Fruit fly (Drosophila melanogaster) whole organism, prepupa: ENCODE measurements around the gene qjt.
A peak's percentile ranks its signal among the peaks of the same experiment; 100 is the strongest.

Experiments
- Blimp-1 ChIP-seq: fragments of 200-800 bp; sonication (Bioruptor generic); optimal IDR thresholded peaks from 3 replicates; lab custom pipeline; 2017; ENCODE audit warnings: missing biosample characterization, missing genetic modification characterization, mild to moderate bottlenecking, moderate library complexity, missing genetic modification reagents
- CG10669 ChIP-seq: fragments of 200-800 bp; sonication (Bioruptor generic); optimal IDR thresholded peaks from 3 replicates; lab custom pipeline; 2018; ENCODE audit warnings: missing biosample characterization, mild to moderate bottlenecking, missing genetic modification characterization, moderate library complexity
- CG11294 ChIP-seq: fragments of 200-800 bp; sonication (Bioruptor generic); IDR thresholded peaks from 2 replicates; pipeline ENCODE4 v1.3.6; 2022; ENCODE audit warnings: missing biosample characterization, missing genetic modification characterization
- CG11762 ChIP-seq: fragments of 200-800 bp; sonication (Bioruptor generic); optimal IDR thresholded peaks from 3 replicates; lab custom pipeline; 2016; ENCODE audit warnings: missing biosample characterization, missing genetic modification characterization; ENCODE audit not compliant: insufficient read depth
- CG11902 ChIP-seq: fragments of 200-800 bp; sonication (Bioruptor generic); optimal IDR thresholded peaks from 3 replicates; lab custom pipeline; 2016; ENCODE audit warnings: missing biosample characterization, missing genetic modification characterization
- CG3032 ChIP-seq: fragments of 200-800 bp; optimal IDR thresholded peaks from 2 replicates; lab custom pipeline; 2019; ENCODE audit warnings: missing biosample characterization, mild to moderate bottlenecking, missing genetic modification characterization, moderate library complexity
- CG31627 ChIP-seq: fragments of 200-800 bp; sonication (Bioruptor generic); optimal IDR thresholded peaks from 3 replicates; lab custom pipeline; 2016; ENCODE audit warnings: missing biosample characterization, missing genetic modification characterization
- CG32006 ChIP-seq: fragments of 200-800 bp; sonication (Bioruptor generic); optimal IDR thresholded peaks from 3 replicates; lab custom pipeline; 2017; ENCODE audit warnings: missing biosample characterization, mild to moderate bottlenecking, missing genetic modification characterization
- CG3919 ChIP-seq: fragments of 200-800 bp; sonication (Bioruptor generic); optimal IDR thresholded peaks from 3 replicates; lab custom pipeline; 2016; ENCODE audit warnings: missing biosample characterization, missing genetic modification characterization
- CG6163 ChIP-seq: fragments of 200-800 bp; sonication (Bioruptor generic); IDR thresholded peaks from 3 replicates; pipeline ENCODE4 v1.3.6; 2022; ENCODE audit warnings: missing biosample characterization, missing genetic modification characterization
- CG6276 ChIP-seq: fragments of 200-800 bp; sonication (Bioruptor generic); optimal IDR thresholded peaks from 2 replicates; lab custom pipeline; 2017; ENCODE audit warnings: missing biosample characterization, mild to moderate bottlenecking, missing genetic modification characterization
- CG6792 ChIP-seq: fragments of 200-800 bp; sonication (Bioruptor generic); optimal IDR thresholded peaks from 3 replicates; lab custom pipeline; 2016; ENCODE audit warnings: missing biosample characterization, missing genetic modification characterization
- CG6808 ChIP-seq: fragments of 200-800 bp; sonication (Bioruptor generic); optimal IDR thresholded peaks from 3 replicates; lab custom pipeline; 2017; ENCODE audit warnings: missing biosample characterization, missing genetic modification characterization, mild to moderate bottlenecking, moderate library complexity, missing genetic modification reagents
- CG6854 ChIP-seq: fragments of 200-800 bp; sonication (Bioruptor generic); optimal IDR thresholded peaks from 2 replicates; lab custom pipeline; 2017; ENCODE audit warnings: missing biosample characterization, mild to moderate bottlenecking, missing genetic modification characterization
- CG7368 ChIP-seq: fragments of 200-800 bp; sonication (Bioruptor generic); optimal IDR thresholded peaks from 3 replicates; lab custom pipeline; 2016; ENCODE audit warnings: missing biosample characterization, missing genetic modification characterization
- CG8119 ChIP-seq: fragments of 200-800 bp; sonication (Bioruptor generic); IDR thresholded peaks from 3 replicates; pipeline ENCODE4 v1.3.6; 2022; ENCODE audit warnings: missing biosample characterization, missing genetic modification characterization
- CG9139 ChIP-seq: fragments of 200-800 bp; sonication (Bioruptor generic); optimal IDR thresholded peaks from 3 replicates; lab custom pipeline; 2017; ENCODE audit warnings: missing biosample characterization, mild to moderate bottlenecking, missing genetic modification characterization
- Eip75B ChIP-seq: fragments of 200-800 bp; sonication (Bioruptor generic); optimal IDR thresholded peaks from 3 replicates; lab custom pipeline; 2016; ENCODE audit warnings: missing biosample characterization, missing genetic modification characterization
- Eip93F ChIP-seq: fragments of 200-800 bp; sonication (Bioruptor generic); optimal IDR thresholded peaks from 2 replicates; lab custom pipeline; 2016; ENCODE audit warnings: missing biosample characterization, mild to moderate bottlenecking, missing genetic modification characterization
- Ets21C ChIP-seq: fragments of 200-800 bp; sonication (Bioruptor generic); optimal IDR thresholded peaks from 3 replicates; lab custom pipeline; 2016; ENCODE audit warnings: missing biosample characterization, missing genetic modification characterization
- Ets96B ChIP-seq: fragments of 200-800 bp; optimal IDR thresholded peaks from 2 replicates; lab custom pipeline; 2019; ENCODE audit warnings: missing biosample characterization, mild to moderate bottlenecking, missing genetic modification characterization, moderate library complexity
- Hr39 ChIP-seq: fragments of 200-800 bp; sonication (Bioruptor generic); optimal IDR thresholded peaks from 2 replicates; lab custom pipeline; 2016; ENCODE audit warnings: missing biosample characterization, missing genetic modification characterization
- Hr4 ChIP-seq: fragments of 200-800 bp; sonication (Bioruptor generic); optimal IDR thresholded peaks from 3 replicates; lab custom pipeline; 2016; ENCODE audit warnings: missing biosample characterization, missing genetic modification characterization
- Lpt ChIP-seq: fragments of 200-800 bp; sonication (Bioruptor generic); optimal IDR thresholded peaks from 3 replicates; lab custom pipeline; 2016; ENCODE audit warnings: missing biosample characterization, missing genetic modification characterization
- Met ChIP-seq: fragments of 200-800 bp; sonication (Bioruptor generic); optimal IDR thresholded peaks from 3 replicates; lab custom pipeline; 2016; ENCODE audit warnings: missing biosample characterization, missing genetic modification characterization
- OdsH ChIP-seq: fragments of 200-800 bp; sonication (Bioruptor generic); optimal IDR thresholded peaks from 3 replicates; lab custom pipeline; 2016; ENCODE audit warnings: missing biosample characterization, missing genetic modification characterization
- Sox102F ChIP-seq: fragments of 200-800 bp; sonication (Bioruptor generic); optimal IDR thresholded peaks from 2 replicates; lab custom pipeline; 2016; ENCODE audit warnings: missing biosample characterization, mild to moderate bottlenecking, missing genetic modification characterization
- Sox14 ChIP-seq: fragments of 200-800 bp; sonication (Bioruptor generic); optimal IDR thresholded peaks from 3 replicates; lab custom pipeline; 2016; ENCODE audit warnings: missing biosample characterization, missing genetic modification characterization
- Sox15 ChIP-seq: fragments of 200-800 bp; sonication (Bioruptor generic); optimal IDR thresholded peaks from 3 replicates; lab custom pipeline; 2016; ENCODE audit warnings: missing biosample characterization, missing genetic modification characterization
- achi ChIP-seq: fragments of 200-800 bp; sonication (Bioruptor generic); optimal IDR thresholded peaks from 3 replicates; lab custom pipeline; 2016; ENCODE audit warnings: missing biosample characterization, missing genetic modification characterization
- acj6 ChIP-seq: fragments of 200-800 bp; sonication (Bioruptor generic); optimal IDR thresholded peaks from 3 replicates; lab custom pipeline; 2016; ENCODE audit warnings: missing biosample characterization, missing genetic modification characterization
- cyc ChIP-seq: fragments of 200-800 bp; sonication (Bioruptor generic); optimal IDR thresholded peaks from 3 replicates; lab custom pipeline; 2016; ENCODE audit warnings: missing biosample characterization, missing genetic modification characterization
- dac ChIP-seq: fragments of 200-800 bp; sonication (Bioruptor generic); optimal IDR thresholded peaks from 2 replicates; lab custom pipeline; 2017; ENCODE audit warnings: missing biosample characterization, mild to moderate bottlenecking, missing genetic modification characterization
- dsx ChIP-seq: fragments of 200-800 bp; optimal IDR thresholded peaks from 3 replicates; lab custom pipeline; 2019; ENCODE audit warnings: missing biosample characterization, mild to moderate bottlenecking, missing genetic modification characterization, moderate library complexity; ENCODE audit not compliant: poor library complexity, severe bottlenecking
- esn ChIP-seq: fragments of 200-800 bp; sonication (Bioruptor generic); optimal IDR thresholded peaks from 2 replicates; lab custom pipeline; 2016; ENCODE audit warnings: missing biosample characterization, mild to moderate bottlenecking, missing genetic modification characterization, moderate library complexity
- fd59A ChIP-seq: fragments of 200-800 bp; sonication (Bioruptor generic); optimal IDR thresholded peaks from 2 replicates; lab custom pipeline; 2017; ENCODE audit warnings: missing biosample characterization, mild to moderate bottlenecking, missing genetic modification characterization, missing genetic modification reagents
- fkh ChIP-seq: fragments of 200-800 bp; sonication (Bioruptor generic); optimal IDR thresholded peaks from 3 replicates; lab custom pipeline; 2017; ENCODE audit warnings: missing biosample characterization, mild to moderate bottlenecking, missing genetic modification characterization, moderate library complexity
- lz ChIP-seq: fragments of 200-800 bp; sonication (Bioruptor generic); optimal IDR thresholded peaks from 3 replicates; lab custom pipeline; 2016; ENCODE audit warnings: missing biosample characterization, missing genetic modification characterization
- net ChIP-seq: fragments of 200-800 bp; sonication (Bioruptor generic); optimal IDR thresholded peaks from 3 replicates; lab custom pipeline; 2016; ENCODE audit warnings: missing biosample characterization, missing genetic modification characterization
- salr ChIP-seq, 2 experiments: fragments of 200-800 bp; sonication (Bioruptor generic); optimal IDR thresholded peaks; 3 replicates each; lab custom pipeline; 2016 to 2018; ENCODE audit warnings: missing biosample characterization in 2 of 2, missing genetic modification characterization in 2 of 2, mild to moderate bottlenecking in 1 of 2
- ss ChIP-seq, 2 experiments: fragments of 200-800 bp; sonication (Bioruptor generic); optimal IDR thresholded peaks; 2 replicates in 1 of 2; 3 replicates in 1 of 2; lab custom pipeline; 2017 to 2018; ENCODE audit warnings: mild to moderate bottlenecking in 2 of 2, missing biosample characterization in 2 of 2, missing genetic modification characterization in 2 of 2, moderate library complexity in 1 of 2
- svp ChIP-seq: fragments of 200-800 bp; sonication (Bioruptor generic); peaks from one replicate; lab custom pipeline; 2016; ENCODE audit warnings: missing biosample characterization, missing genetic modification characterization

qjt gene

dm6 chr3L:17495266-17495961 is 16.5 kb downstream of the qjt start (continued):
- TF ChIP-seq Lpt (GFP tag; lab: Kevin White, UChicago) (no peak), CG10669 (GFP tag; lab: Kevin White, UChicago) (peak; percentile 78), CG7368 (GFP tag; lab: Kevin White, UChicago) (peak; percentile 67), CG11902 (peak; percentile 61), salr (GFP tag; optimal IDR thresholded peaks at IDR 0.05; lab: Kevin White, UChicago) (peak; percentile 26 to 31), Sox14 (peak; percentile 80), Eip93F (peak; percentile 41), fd59A (GFP tag; lab: Kevin White, UChicago) (peak; percentile 66), ss (GFP tag; optimal IDR thresholded peaks at IDR 0.05; lab: Kevin White, UChicago) (peak; percentile 60 to 96), net (peak; percentile 49), acj6 (GFP tag; lab: Kevin White, UChicago) (peak; percentile 75), esn (GFP tag; lab: Kevin White, UChicago) (peak; percentile 82), Blimp-1 (peak; percentile 61), Hr39 (peak; percentile 83), Sox15 (peak; percentile 48), OdsH (GFP tag; lab: Kevin White, UChicago) (peak; percentile 76), Hr4 (peak; percentile 54), cyc (GFP tag; lab: Kevin White, UChicago) (peak; percentile 78), achi (GFP tag; lab: Kevin White, UChicago) (peak; percentile 57), Ets96B (tag; lab: Kevin White, UChicago) (peak; percentile 71), dac (GFP tag; lab: Kevin White, UChicago) (no peak), CG31627 (GFP tag; lab: Kevin White, UChicago) (peak; percentile 84), CG6854 (GFP tag; lab: Kevin White, UChicago) (no peak), CG32006 (GFP tag; lab: Kevin White, UChicago) (peak; percentile 55)

DNA sequence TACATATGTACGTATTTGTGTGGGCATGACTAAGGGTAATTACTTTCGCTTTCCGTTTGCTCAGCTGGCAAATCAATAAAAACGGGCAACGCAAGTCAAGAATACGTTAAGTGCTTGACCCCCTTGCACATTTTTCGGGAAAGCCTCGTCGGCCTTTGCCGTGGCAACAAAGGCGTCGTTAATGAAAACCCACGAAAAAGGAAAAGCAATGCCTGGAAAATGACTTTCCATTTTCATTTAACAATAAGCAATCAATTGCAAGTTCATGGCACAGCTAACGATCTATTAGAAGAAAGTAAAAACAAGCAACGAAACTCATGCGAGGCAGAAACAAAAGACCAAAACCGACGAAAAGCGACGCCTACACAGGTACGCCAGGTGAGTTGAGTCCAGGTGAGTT is 17.1 kb downstream of the qjt start:
- no peak for TF ChIP-seq achi (GFP tag; lab: Kevin White, UChicago)
- no peak for TF ChIP-seq CG6854 (GFP tag; lab: Kevin White, UChicago)
- no peak for TF ChIP-seq CG6808
- no peak for TF ChIP-seq CG9139 (GFP tag; lab: Kevin White, UChicago)
- TF ChIP-seq CG6276 (GFP tag; lab: Kevin White, UChicago): no peak
- TF ChIP-seq CG8119 (GFP tag; lab: Robert Waterston, UW): no peak
- no peak for TF ChIP-seq cyc (GFP tag; lab: Kevin White, UChicago)
- TF ChIP-seq acj6 (GFP tag; lab: Kevin White, UChicago): no peak
- no peak for TF ChIP-seq CG32006 (GFP tag; lab: Kevin White, UChicago)
- TF ChIP-seq CG11762 (GFP tag; lab: Kevin White, UChicago): no peak
- no peak for TF ChIP-seq Ets21C (GFP tag; lab: Kevin White, UChicago)
- TF ChIP-seq Eip93F: no peak
- no peak for TF ChIP-seq fkh (GFP tag; lab: Kevin White, UChicago)
- TF ChIP-seq CG6792: no peak
- no peak for TF ChIP-seq OdsH (GFP tag; lab: Kevin White, UChicago)
- no peak for TF ChIP-seq salr (GFP tag; optimal IDR thresholded peaks at IDR 0.05; lab: Kevin White, UChicago)
- no peak for TF ChIP-seq Sox102F
- TF ChIP-seq Lpt (GFP tag; lab: Kevin White, UChicago): no peak
- no peak for TF ChIP-seq CG7368 (GFP tag; lab: Kevin White, UChicago)
- TF ChIP-seq Hr39: no peak

- TF ChIP-seq Blimp-1 (no peak), CG6163 (GFP tag; lab: Robert Waterston, UW) (peak; percentile 85), Sox102F (peak; percentile 43), dsx (GFP tag; lab: Kevin White, UChicago) (peak; percentile 71), CG3032 (tag; lab: Kevin White, UChicago) (peak; percentile 84), dac (GFP tag; lab: Kevin White, UChicago) (peak; percentile 59), CG6854 (GFP tag; lab: Kevin White, UChicago) (no peak), svp (peak; percentile 77), fd59A (GFP tag; lab: Kevin White, UChicago) (peak; percentile 78), cyc (GFP tag; lab: Kevin White, UChicago) (peak; percentile 55), Met (GFP tag; lab: Kevin White, UChicago) (peak; percentile 51), CG7368 (GFP tag; lab: Kevin White, UChicago) (peak; percentile 83), achi (GFP tag; lab: Kevin White, UChicago) (peak; percentile 80), salr (GFP tag; optimal IDR thresholded peaks at IDR 0.05; lab: Kevin White, UChicago) (peak; percentile 61 to 82), esn (GFP tag; lab: Kevin White, UChicago) (peak; percentile 63), Hr39 (peak; percentile 46), CG3919 (peak; percentile 89), lz (GFP tag; lab: Kevin White, UChicago) (peak; percentile 42), Eip75B (peak; percentile 84), CG11294 (peak; percentile 45; the same call in 1 of the 2 replicates), CG10669 (GFP tag; lab: Kevin White, UChicago) (peak; percentile 86), Sox14 (peak; percentile 85)
Measured at dm6 chr3L:17496871-17497492, 18.1 kb downstream of the qjt start.
